Worm (Caenorhabditis elegans) whole organism, dauer: ENCODE measurements around the gene Y15E3A.5.

Source experiments
- unc-62 ChIP-seq: sonication (generic microtip); optimal IDR thresholded peaks from 2 replicates; lab custom pipeline; 2017; ENCODE audit warnings: missing biosample characterization, missing genetic modification reagents, missing genetic modification characterization

Y15E3A.5 gene

ce11 chrX:15339807-15340596, at the start of gene Y15E3A.5:
TSS of gene Y15E3A.5 (plus strand) at chrX:15340558.
- TF ChIP-seq unc-62 (GFP tag; lab: Kevin White, UChicago): no peak

ce11 chrX:15297396-15297827, 42.9 kb upstream of the Y15E3A.5 start:
- TF ChIP-seq unc-62 (GFP tag; lab: Kevin White, UChicago): no peak

ce11 chrX:15300002-15300401, 40.4 kb upstream of the Y15E3A.5 start:
- TF ChIP-seq unc-62 (GFP tag; lab: Kevin White, UChicago): no peak

- TF ChIP-seq unc-62 (GFP tag; lab: Kevin White, UChicago): no peak
These were observed 37.5 kb upstream of the Y15E3A.5 start, which contains the start of gene ser-2 for ce11 chrX:15302863-15303262. TSS of gene ser-2 (minus strand) at chrX:15302963.

- no peak for TF ChIP-seq unc-62 (GFP tag; lab: Kevin White, UChicago)
These were observed 32.7 kb upstream of the Y15E3A.5 start for ce11 chrX:15307677-15308076.

ce11 chrX:15308685-15309084, 31.7 kb upstream of the Y15E3A.5 start:
- TF ChIP-seq unc-62 (GFP tag; lab: Kevin White, UChicago): no peak

- TF ChIP-seq unc-62 (GFP tag; lab: Kevin White, UChicago): no peak
These were observed 31.2 kb upstream of the Y15E3A.5 start, which contains the start of gene nhr-91 for ce11 chrX:15309138-15309537. TSS of gene nhr-91 (plus strand) at chrX:15309369.

- TF ChIP-seq unc-62 (GFP tag; lab: Kevin White, UChicago): no peak
These were observed 30.0 kb upstream of the Y15E3A.5 start for ce11 chrX:15310330-15310776.

ce11 chrX:15310986-15311385, 29.4 kb upstream of the Y15E3A.5 start:
- no peak for TF ChIP-seq unc-62 (GFP tag; lab: Kevin White, UChicago)

ce11 chrX:15312073-15312472, 28.3 kb upstream of the Y15E3A.5 start:
- no peak for TF ChIP-seq unc-62 (GFP tag; lab: Kevin White, UChicago)

- TF ChIP-seq unc-62 (GFP tag; lab: Kevin White, UChicago): no peak
These were observed 27.7 kb upstream of the Y15E3A.5 start for ce11 chrX:15312681-15313080.

- TF ChIP-seq unc-62 (GFP tag; lab: Kevin White, UChicago): no peak
These were observed 23.2 kb upstream of the Y15E3A.5 start, which contains the start of gene glb-28 for ce11 chrX:15317146-15317545. TSS of gene glb-28 (minus strand) at chrX:15317246.

ce11 chrX:15321217-15321616, 19.1 kb upstream of the Y15E3A.5 start:
- TF ChIP-seq unc-62 (GFP tag; lab: Kevin White, UChicago): no peak

- TF ChIP-seq unc-62 (GFP tag; lab: Kevin White, UChicago): no peak
These were observed 18.6 kb upstream of the Y15E3A.5 start for ce11 chrX:15321791-15322190.

- no peak for TF ChIP-seq unc-62 (GFP tag; lab: Kevin White, UChicago)
These were observed 14.6 kb upstream of the Y15E3A.5 start, which contains the start of gene Y15E3A.3 for ce11 chrX:15325709-15326108. TSS of gene Y15E3A.3 (minus strand) at chrX:15325809.

- TF ChIP-seq unc-62 (GFP tag; lab: Kevin White, UChicago): no peak
These were observed 13.1 kb upstream of the Y15E3A.5 start for ce11 chrX:15327238-15327637.

ce11 chrX:15328343-15328742, 12.0 kb upstream of the Y15E3A.5 start:
- no peak for TF ChIP-seq unc-62 (GFP tag; lab: Kevin White, UChicago)
